Worm (Caenorhabditis elegans) whole organism, midembryonic: ENCODE measurements around the gene ucp-4.
"Not testable (repeated sequence)": the region's sequence is repeated elsewhere in the genome, so short reads cannot be mapped to it uniquely, and the experiment has no call there.

ENCODE experiments used
- cog-1 ChIP-seq: sonication (generic microtip); optimal IDR thresholded peaks from 2 replicates; lab custom pipeline; 2016; ENCODE audit warnings: missing genetic modification characterization, missing compliant biosample characterization
- flt-1 ChIP-seq: fragments of 200-800 bp; sonication (Bioruptor generic); IDR thresholded peaks from 2 replicates; pipeline ENCODE4 v1.3.6; 2022; ENCODE audit warnings: missing genetic modification characterization, missing compliant biosample characterization
- klf-2 ChIP-seq: fragments of 200-800 bp; sonication (Bioruptor generic); conservative IDR thresholded peaks from 2 replicates; pipeline ENCODE4 v1.3.6; 2022; ENCODE audit warnings: missing genetic modification reagents, missing genetic modification characterization, missing compliant biosample characterization

- TF ChIP-seq klf-2 (GFP tag; lab: Robert Waterston, UW), result 0 out of 2 replicates have a peak, but pooled peaks have one; percentile 15
- TF ChIP-seq flt-1 (GFP tag; lab: Robert Waterston, UW); cog-1 (tag; lab: Kevin White, UChicago): not testable (repeated sequence)
These were observed 5.2 kb downstream of the ucp-4 start for ce11 chrV:9339292-9339691.
